Fruit fly (Drosophila melanogaster): ENCODE data around the gene PQBP1.

PQBP1 gene

DNA sequence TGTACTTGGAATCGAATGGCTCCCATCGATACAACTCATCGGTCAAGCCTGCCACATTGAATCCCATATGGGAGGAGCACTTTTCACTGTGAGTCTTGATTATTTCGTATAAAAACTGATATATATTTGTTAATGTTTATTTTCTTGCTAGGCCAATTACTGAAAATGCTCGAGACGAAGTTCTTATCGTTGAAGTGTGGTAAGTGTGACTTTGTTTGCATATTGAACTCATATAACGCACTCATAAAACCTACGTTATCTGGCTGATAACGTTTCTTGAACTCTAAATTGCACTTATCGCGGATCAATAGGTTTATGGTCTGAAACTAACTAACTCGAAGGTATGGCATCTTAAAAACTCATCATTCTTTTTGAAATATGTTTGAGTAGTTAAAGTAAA is 5.1 kb upstream of the PQBP1 start:
- peak in 1 of 2 experiments; percentile 54 for TF ChIP-seq Pdp1 (GFP tag; optimal IDR thresholded peaks at IDR 0.05)
- no peak for TF ChIP-seq lilli (GFP tag; optimal IDR thresholded peaks at IDR 0.05)
- TF ChIP-seq Vsx1 (GFP tag; optimal IDR thresholded peaks at IDR 0.05), result peak; percentile 71

DNA sequence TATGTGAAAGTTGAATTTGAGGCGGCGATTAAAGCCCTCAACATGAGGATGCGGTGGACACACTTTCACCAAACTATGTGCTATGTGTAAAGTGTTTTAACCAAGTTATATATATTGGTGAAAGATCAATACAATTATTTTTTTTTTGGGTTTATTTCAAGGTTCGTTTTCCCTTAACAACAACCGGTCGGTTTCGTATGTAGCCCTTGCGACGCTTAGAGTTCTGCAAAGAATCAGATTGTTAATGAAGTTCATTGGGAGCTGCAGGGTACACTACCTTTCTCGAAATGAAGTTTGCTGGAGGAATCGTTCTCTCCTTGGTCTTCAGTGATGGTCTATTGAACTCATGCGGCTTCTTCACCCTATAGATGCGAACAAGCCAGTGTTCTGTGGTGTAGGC is 1.3 kb downstream of the PQBP1 start:
- TF ChIP-seq Ets65A (GFP tag) (peak; percentile 93), CG9609 (GFP tag; optimal IDR thresholded peaks at IDR 0.05) (no peak)

DNA sequence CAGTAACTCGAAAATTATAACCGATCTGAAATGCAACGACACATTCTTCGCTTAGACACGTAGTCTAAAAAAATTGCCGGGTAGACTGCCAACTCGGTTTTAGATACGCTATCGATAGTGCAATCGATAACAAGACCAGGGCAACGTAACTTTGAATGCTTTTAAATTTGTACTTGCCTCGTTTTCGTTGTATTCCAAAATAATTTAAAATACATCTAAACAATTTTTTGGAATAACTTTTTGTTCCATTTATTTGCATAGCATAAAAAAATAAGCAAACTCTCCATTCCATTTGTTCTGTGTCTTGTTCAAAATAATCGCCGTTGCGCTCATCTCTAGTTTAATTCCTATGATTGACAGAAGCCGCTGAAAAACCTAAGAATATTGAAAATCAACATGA is 4.0 kb downstream of the PQBP1 start, which contains the start of the genes Stt3B and CG11839:
Gene Stt3B, minus strand, starts transcription at position 69 of the 400 bp plus-strand sequence.
Gene CG11839, plus strand, starts transcription at position 359 of the 400 bp plus-strand sequence.
- TF ChIP-seq nerfin-1 (tag; optimal IDR thresholded peaks at IDR 0.05) (peak; percentile 72), Pdp1 (GFP tag; optimal IDR thresholded peaks at IDR 0.05) (peak in 1 of 2 experiments; percentile 84), CG5180 (GFP tag; optimal IDR thresholded peaks at IDR 0.05) (no peak), PHDP (tag; optimal IDR thresholded peaks at IDR 0.05) (peak; percentile 59), CG2889 (GFP tag; IDR thresholded peaks at IDR 0.05) (peak; percentile 17; the same call in 1 of the 3 replicates), CG18599 (GFP tag; optimal IDR thresholded peaks at IDR 0.05) (no peak), corto (GFP tag; optimal IDR thresholded peaks at IDR 0.05) (no peak), CG9797 (GFP tag; optimal IDR thresholded peaks at IDR 0.05) (peak; percentile 39), bowl (GFP tag; IDR thresholded peaks at IDR 0.05) (no peak), CG4707 (GFP tag; optimal IDR thresholded peaks at IDR 0.05) (no peak), Usf (GFP tag; optimal IDR thresholded peaks at IDR 0.05) (no peak), CG10565 (GFP tag; optimal IDR thresholded peaks at IDR 0.05) (no peak), CG10321 (GFP tag; IDR thresholded peaks at IDR 0.05) (no peak), H2.0 (GFP tag; IDR thresholded peaks at IDR 0.05) (no peak; the same call in 1 of the 2 replicates), CG17359 (tag; optimal IDR thresholded peaks at IDR 0.05) (no peak), cato (GFP tag; optimal IDR thresholded peaks at IDR 0.05; ENCODE audit: borderline replicate concordance) (no peak), yki (optimal IDR thresholded peaks at IDR 0.05) (no peak), CG15011 (GFP tag; optimal IDR thresholded peaks at IDR 0.05) (no peak), lbe (GFP tag; optimal IDR thresholded peaks at IDR 0.05) (peak; percentile 73), CG10147 (GFP tag; optimal IDR thresholded peaks at IDR 0.05) (no peak), CG1647 (GFP tag; optimal IDR thresholded peaks at IDR 0.05) (peak; percentile 76), ci (GFP tag; IDR thresholded peaks at IDR 0.05) (no peak), gfzf (GFP tag; optimal IDR thresholded peaks at IDR 0.05) (peak; percentile 46), CG12659 (GFP tag; optimal IDR thresholded peaks at IDR 0.05) (peak; percentile 85), tio (GFP tag; optimal IDR thresholded peaks at IDR 0.05) (no peak), zfh2 (GFP tag; optimal IDR thresholded peaks at IDR 0.05) (peak; percentile 92), CG12236 (GFP tag; optimal IDR thresholded peaks at IDR 0.05) (peak; percentile 46), CG11560 (tag; IDR thresholded peaks at IDR 0.05) (no peak), CG15073 (GFP tag; optimal IDR thresholded peaks at IDR 0.05) (no peak), crc (GFP tag; optimal IDR thresholded peaks at IDR 0.05) (peak; percentile 74), slbo (GFP tag; IDR thresholded peaks at IDR 0.05) (no peak; the same call in 1 of the 2 replicates), slp2 (GFP tag; optimal IDR thresholded peaks at IDR 0.05) (peak; percentile 54), CG9215 (GFP tag; IDR thresholded peaks at IDR 0.05) (no peak), dmrt11E (tag; optimal IDR thresholded peaks at IDR 0.05) (peak; percentile 53), CG17385 (GFP tag; optimal IDR thresholded peaks at IDR 0.05) (no peak), CG12104 (GFP tag; optimal IDR thresholded peaks at IDR 0.05) (peak; percentile 62), psq (GFP tag; optimal IDR thresholded peaks at IDR 0.05) (peak; percentile 42), onecut (GFP tag; IDR thresholded peaks at IDR 0.05) (0 out of 2 replicates have a peak, but pooled peaks have one; percentile 23), CG6272 (GFP tag; IDR thresholded peaks at IDR 0.05) (no peak), CG42726 (GFP tag; IDR thresholded peaks at IDR 0.05; ENCODE audit: partially characterized antibody) (peak; percentile 89; the same call in 1 of the 2 replicates), CG11247 (GFP tag; IDR thresholded peaks at IDR 0.05) (no peak; the same call in 1 of the 2 replicates), ro (GFP tag; IDR thresholded peaks at IDR 0.05) (no peak), CG10979 (tag; optimal IDR thresholded peaks at IDR 0.05) (peak; percentile 68), bigmax (GFP tag; optimal IDR thresholded peaks at IDR 0.05) (no peak)

Measured in whole organism, embryonic.